Worm (Caenorhabditis elegans): Measurements from ENCODE around the gene lrpr-1.

The lrpr-1 gene

DNA sequence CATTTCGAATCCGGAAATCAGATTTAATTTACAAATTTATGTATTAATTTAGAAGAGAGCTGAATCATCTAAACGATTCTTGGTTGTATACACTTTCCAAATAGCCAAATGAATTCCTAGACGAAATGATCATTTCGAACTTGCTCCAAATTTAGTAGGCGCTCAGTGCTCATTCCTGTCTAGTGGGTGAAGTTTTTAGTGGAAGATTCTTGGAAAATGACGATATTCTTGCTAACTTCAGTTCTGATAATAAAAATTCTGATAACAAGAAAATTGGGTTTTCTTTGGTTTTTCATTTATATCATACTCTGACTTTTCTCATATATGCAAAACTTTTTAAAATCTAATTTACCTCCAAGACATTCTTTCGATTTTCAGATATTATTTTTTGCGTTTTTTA lies 4.1 kb upstream of the lrpr-1 start:
- TF ChIP-seq sdz-12 (GFP tag; optimal IDR thresholded peaks at IDR 0.05) = no peak
- TF ChIP-seq ceh-32 (tag; optimal IDR thresholded peaks at IDR 0.05; ENCODE audit: poor library complexity) = no peak
- TF ChIP-seq dmd-6 (GFP tag; IDR thresholded peaks at IDR 0.05) = no peak
- TF ChIP-seq ceh-82 (tag; optimal IDR thresholded peaks at IDR 0.05) = no peak
- no peak for TF ChIP-seq F26F4.8 (GFP tag; conservative IDR thresholded peaks at IDR 0.05)
- TF ChIP-seq nhr-42 (GFP tag; IDR thresholded peaks at IDR 0.05) = no peak

DNA sequence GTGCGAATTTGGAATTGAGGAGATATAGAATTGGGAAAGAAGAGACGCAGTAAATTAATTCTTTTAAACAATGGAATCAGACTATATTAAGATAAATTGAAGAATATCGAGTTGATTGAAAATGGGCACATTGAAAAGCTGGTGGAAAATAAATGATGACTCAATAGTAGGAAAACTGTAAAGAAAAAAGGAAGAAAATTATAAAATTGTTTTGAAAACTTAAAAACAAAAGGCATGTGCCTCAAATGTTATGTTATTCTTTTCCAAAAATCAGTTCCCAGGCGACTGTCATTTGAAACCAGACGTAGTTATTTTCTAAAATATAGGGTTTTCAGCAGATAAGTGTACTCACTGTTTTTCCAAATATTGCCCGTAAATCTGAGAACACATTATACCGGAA lies 2.2 kb upstream of the lrpr-1 start, which contains the start of gene C04E6.12:
TSS of gene C04E6.12 (minus strand) at position 101 of the 400 bp plus-strand sequence.
- TF ChIP-seq lsy-2 (tag; optimal IDR thresholded peaks at IDR 0.05) = no peak
- no peak for TF ChIP-seq nhr-6 (tag; optimal IDR thresholded peaks at IDR 0.05)
- TF ChIP-seq skn-1 (tag; optimal IDR thresholded peaks at IDR 0.05) = no peak

DNA sequence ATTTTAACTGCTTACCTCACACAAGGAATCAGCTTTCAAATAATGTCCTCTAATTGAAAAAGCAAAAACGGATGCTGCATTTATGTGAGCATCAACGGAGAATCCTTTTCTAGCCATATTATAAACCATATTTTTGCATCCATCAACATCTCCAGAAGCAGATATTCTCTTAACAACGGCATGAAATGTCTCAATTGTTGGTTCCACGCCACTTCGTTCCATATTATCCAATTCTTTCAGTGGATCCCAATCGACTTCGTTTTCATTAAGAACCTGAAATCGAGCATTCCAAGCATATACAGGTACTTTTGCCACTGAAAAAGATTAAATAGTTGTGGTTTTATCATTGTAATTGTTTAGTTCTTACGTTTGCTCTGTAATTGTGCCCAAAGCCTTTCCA lies 829 bp downstream of the lrpr-1 start:
- TF ChIP-seq sdz-12 (GFP tag; optimal IDR thresholded peaks at IDR 0.05) (no peak), unc-62 (GFP tag; optimal IDR thresholded peaks at IDR 0.05 in 1 of 2) (peak in 1 of 2 experiments; percentile 90), unc-62 (tag; optimal IDR thresholded peaks at IDR 0.05) (no peak)

DNA sequence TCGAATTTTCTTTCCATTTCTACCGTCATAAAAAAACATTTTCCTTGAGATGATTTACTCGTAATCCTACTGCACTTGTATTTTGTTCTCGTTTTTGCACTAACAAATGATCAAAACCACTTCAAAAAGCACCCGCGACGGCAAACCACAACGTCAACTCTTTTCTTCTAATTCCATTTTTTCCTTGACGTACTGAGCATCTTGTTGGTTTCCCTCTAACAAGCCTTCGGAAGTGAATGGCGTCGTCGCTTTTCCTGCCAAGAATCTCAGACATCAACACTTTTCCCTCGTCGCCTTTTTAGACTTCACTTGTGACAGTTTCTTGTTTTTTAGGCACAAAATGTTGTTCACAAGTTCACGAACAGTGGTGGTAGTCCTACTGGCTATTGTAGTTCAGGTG lies 5.3 kb downstream of the lrpr-1 start, which contains the start of gene C04E6.13:
TSS of gene C04E6.13 (plus strand) at position 301 of the 400 bp plus-strand sequence.
- TF ChIP-seq F10B5.3 (tag; optimal IDR thresholded peaks at IDR 0.05) = no peak
- TF ChIP-seq unc-62 (GFP tag; optimal IDR thresholded peaks at IDR 0.05 in 1 of 2) = peak in 1 of 2 experiments; percentile 15
- no peak for TF ChIP-seq unc-62 (tag; optimal IDR thresholded peaks at IDR 0.05)

DNA sequence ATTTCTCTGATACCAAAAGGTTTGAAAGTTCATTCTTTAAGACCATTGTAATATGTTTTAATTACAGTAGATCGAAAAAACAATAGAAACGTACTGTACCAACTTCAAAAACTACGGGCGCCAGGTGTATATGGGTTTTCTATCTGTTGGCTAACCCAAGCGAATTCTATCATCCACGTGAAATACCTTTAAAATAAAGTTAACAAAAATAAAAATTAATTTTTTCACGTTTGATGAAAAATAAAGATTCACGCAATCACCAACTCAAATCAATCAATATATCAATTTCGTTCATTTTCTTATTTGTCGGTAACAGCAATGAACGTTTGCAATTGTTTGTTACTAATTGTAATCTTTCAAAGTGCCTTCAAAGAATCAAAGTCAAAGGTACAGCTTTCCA lies 10.6 kb downstream of the lrpr-1 start, which contains the start of gene C04E6.4:
TSS of gene C04E6.4 (plus strand) at position 301 of the 400 bp plus-strand sequence.
- TF ChIP-seq spr-3 (GFP tag; optimal IDR thresholded peaks at IDR 0.05) (no peak), ctbp-1 (GFP tag; IDR thresholded peaks at IDR 0.05) (no peak), ceh-32 (tag; optimal IDR thresholded peaks at IDR 0.05; ENCODE audit: poor library complexity) (no peak), gei-8 (GFP tag; optimal IDR thresholded peaks at IDR 0.05) (no peak), T20F7.1 (GFP tag; optimal IDR thresholded peaks at IDR 0.05) (no peak), mep-1 (tag; optimal IDR thresholded peaks at IDR 0.05) (no peak)

DNA sequence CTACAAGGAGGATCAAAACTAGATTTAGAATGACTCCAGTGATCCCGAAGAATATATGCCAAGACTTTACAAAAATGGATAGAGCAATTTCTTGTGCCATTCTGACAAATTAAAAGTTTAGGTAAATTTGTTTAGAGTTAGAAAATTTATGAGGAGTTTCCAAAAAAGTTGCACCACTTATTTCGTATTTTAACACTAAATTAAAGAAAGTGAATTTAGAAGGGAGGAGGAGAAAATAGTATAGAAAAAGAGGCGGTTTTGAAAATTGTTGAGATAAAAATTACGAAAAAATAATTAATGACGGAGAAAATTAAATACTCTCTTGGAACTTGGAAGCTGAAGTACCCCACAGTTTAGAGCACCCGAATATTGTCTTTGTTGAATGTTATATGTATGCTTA lies 11.4 kb downstream of the lrpr-1 start, which contains the start of gene srd-15:
TSS of gene srd-15 (minus strand) at position 101 of the 400 bp plus-strand sequence.
- TF ChIP-seq daf-8 (GFP tag; IDR thresholded peaks at IDR 0.05) (no peak), nhr-111 (GFP tag; optimal IDR thresholded peaks at IDR 0.05) (no peak), nhr-10 (tag; optimal IDR thresholded peaks at IDR 0.05) (no peak), set-16 (GFP tag; IDR thresholded peaks at IDR 0.05) (no peak), aly-2 (tag; optimal IDR thresholded peaks at IDR 0.05) (no peak), lim-7 (GFP tag; IDR thresholded peaks at IDR 0.05) (no peak), hlh-11 (tag; optimal IDR thresholded peaks at IDR 0.05) (no peak), zip-11 (GFP tag; IDR thresholded peaks at IDR 0.05) (no peak), nhr-77 (tag; optimal IDR thresholded peaks at IDR 0.05) (no peak), dmd-8 (GFP tag; IDR thresholded peaks at IDR 0.05) (no peak), gei-8 (GFP tag; optimal IDR thresholded peaks at IDR 0.05) (no peak), unc-130 (GFP tag; optimal IDR thresholded peaks at IDR 0.05) (no peak)

DNA sequence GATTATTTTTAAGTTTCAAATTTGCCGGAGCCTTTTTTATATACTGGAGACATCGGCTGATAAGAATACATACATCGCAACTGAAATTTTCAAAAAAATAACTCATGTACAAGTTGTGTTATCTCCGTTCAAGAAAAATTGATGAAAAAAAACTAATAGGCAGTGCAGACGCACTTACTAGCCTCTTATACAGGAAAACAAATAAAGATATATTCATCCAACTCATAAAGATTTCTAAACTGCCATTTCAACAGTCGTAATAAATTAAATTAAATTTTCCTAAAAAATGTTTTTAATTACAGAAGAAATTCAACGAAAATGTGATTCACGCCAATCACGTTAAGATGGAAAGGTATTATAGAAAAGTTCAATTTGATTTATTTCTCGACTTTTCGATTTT lies 15.9 kb downstream of the lrpr-1 start, which contains the start of gene C04E6.5:
TSS of gene C04E6.5 (plus strand) at position 301 of the 400 bp plus-strand sequence.
- no peak for TF ChIP-seq nhr-48 (tag; optimal IDR thresholded peaks at IDR 0.05)
- no peak for TF ChIP-seq nhr-42 (GFP tag; IDR thresholded peaks at IDR 0.05)
- no peak for TF ChIP-seq unc-62 (GFP tag; optimal IDR thresholded peaks at IDR 0.05 in 1 of 2)
- no peak for TF ChIP-seq unc-62 (tag; optimal IDR thresholded peaks at IDR 0.05)
- TF ChIP-seq ceh-82 (tag; optimal IDR thresholded peaks at IDR 0.05) = no peak
- TF ChIP-seq nhr-76 (tag; optimal IDR thresholded peaks at IDR 0.05) = no peak
- TF ChIP-seq skn-1 (tag; optimal IDR thresholded peaks at IDR 0.05) = no peak
- TF ChIP-seq T26A8.4 (GFP tag; IDR thresholded peaks at IDR 0.05) = no peak
- TF ChIP-seq mdt-29 (GFP tag; IDR thresholded peaks at IDR 0.05) = no peak
- TF ChIP-seq hif-1 (tag; optimal IDR thresholded peaks at IDR 0.05) = no peak
- no peak for TF ChIP-seq fkh-10 (GFP tag; optimal IDR thresholded peaks at IDR 0.05)
- TF ChIP-seq cey-2 (tag; optimal IDR thresholded peaks at IDR 0.05; ENCODE audit: borderline replicate concordance, insufficient read depth) = no peak
- TF ChIP-seq dmd-6 (GFP tag; IDR thresholded peaks at IDR 0.05) = no peak
- no peak for TF ChIP-seq mes-2 (tag; optimal IDR thresholded peaks at IDR 0.05; ENCODE audit: poor library complexity, severe bottlenecking)
- TF ChIP-seq ztf-7 (tag; optimal IDR thresholded peaks at IDR 0.05) = no peak
- TF ChIP-seq nhr-102 (tag; optimal IDR thresholded peaks at IDR 0.05) = no peak
- no peak for TF ChIP-seq F44E2.7 (GFP tag; IDR thresholded peaks at IDR 0.05)
- TF ChIP-seq F37D6.2 (tag; optimal IDR thresholded peaks at IDR 0.05) = no peak

Measured in whole organism, L4 larva.